Worm (Caenorhabditis elegans) whole organism, young adult: ENCODE data around the gene par-1.

Experiments used
- B0035.1 ChIP-seq: sonication (generic microtip); optimal IDR thresholded peaks from 2 replicates; lab custom pipeline; 2016; ENCODE audit warnings: missing genetic modification characterization, mild to moderate bottlenecking, missing compliant biosample characterization, missing genotype, missing genetic modification reagents
- B0261.1 ChIP-seq: sonication (generic microtip); optimal IDR thresholded peaks from 2 replicates; lab custom pipeline; 2016; ENCODE audit warnings: mild to moderate bottlenecking, missing genetic modification characterization, moderate library complexity, missing compliant biosample characterization
- B0336.3 ChIP-seq: fragments of 200-800 bp; sonication (Bioruptor generic); IDR thresholded peaks from 2 replicates; pipeline ENCODE4 v1.3.6; 2022; ENCODE audit warnings: missing genetic modification characterization, missing compliant biosample characterization
- C17E4.6 ChIP-seq: fragments of 200-800 bp; sonication (Bioruptor generic); IDR thresholded peaks from 2 replicates; pipeline ENCODE4 v1.3.6; 2022; ENCODE audit warnings: missing genetic modification reagents, missing genetic modification characterization, missing compliant biosample characterization
- F39B2.1 ChIP-seq: fragments of 200-800 bp; sonication (Bioruptor generic); IDR thresholded peaks from 2 replicates; pipeline ENCODE4 v1.3.6; 2022; ENCODE audit warnings: missing genetic modification reagents, missing genetic modification characterization, missing compliant biosample characterization
- F52B5.7 ChIP-seq: sonication (generic microtip); optimal IDR thresholded peaks from 2 replicates; lab custom pipeline; 2016; ENCODE audit warnings: mild to moderate bottlenecking, missing genetic modification characterization, missing compliant biosample characterization
- K11D2.4 ChIP-seq: fragments of 200-800 bp; sonication (Bioruptor generic); IDR thresholded peaks from 2 replicates; pipeline ENCODE4 v1.3.6; 2022; ENCODE audit warnings: missing genetic modification reagents, missing genetic modification characterization, missing compliant biosample characterization
- K12H6.12 ChIP-seq: fragments of 200-800 bp; sonication (Bioruptor generic); optimal IDR thresholded peaks from 2 replicates; lab custom pipeline; 2018; ENCODE audit warnings: mild to moderate bottlenecking, missing genetic modification characterization, missing compliant biosample characterization
- T07F8.4 ChIP-seq: sonication (generic microtip); optimal IDR thresholded peaks from 2 replicates; lab custom pipeline; 2016; ENCODE audit warnings: mild to moderate bottlenecking, missing genetic modification characterization, moderate library complexity, missing compliant biosample characterization
- Y53F4B.3 ChIP-seq: fragments of 200-800 bp; sonication (Bioruptor generic); IDR thresholded peaks from 2 replicates; pipeline ENCODE4 v1.3.6; 2022; ENCODE audit warnings: missing genetic modification reagents, missing genetic modification characterization, missing compliant biosample characterization
- Y53G8AR.9 ChIP-seq: fragments of 200-800 bp; sonication (Bioruptor generic); conservative IDR thresholded peaks from 2 replicates; pipeline ENCODE4 v1.3.6; 2022; ENCODE audit warnings: missing genetic modification reagents, missing genetic modification characterization, missing compliant biosample characterization
- Y56A3A.18 ChIP-seq: fragments of 200-800 bp; sonication (Bioruptor generic); IDR thresholded peaks from 2 replicates; pipeline ENCODE4 v1.3.6; 2022; ENCODE audit warnings: missing genetic modification reagents, missing genetic modification characterization, missing compliant biosample characterization
- Y95B8A.8 ChIP-seq: fragments of 200-800 bp; sonication (Bioruptor generic); IDR thresholded peaks from 2 replicates; pipeline ENCODE4 v1.3.6; 2022; ENCODE audit warnings: missing genetic modification reagents, missing genetic modification characterization, missing compliant biosample characterization
- akir-1 ChIP-seq: fragments of 200-800 bp; sonication (Bioruptor generic); optimal IDR thresholded peaks from 2 replicates; lab custom pipeline; 2018; ENCODE audit warnings: mild to moderate bottlenecking, missing genetic modification characterization, moderate library complexity, missing compliant biosample characterization
- aptf-3 ChIP-seq: fragments of 200-800 bp; sonication (Bioruptor generic); IDR thresholded peaks from 2 replicates; pipeline ENCODE4 v1.3.6; 2022; ENCODE audit warnings: missing genetic modification characterization, missing compliant biosample characterization
- athp-1 ChIP-seq: sonication (generic microtip); optimal IDR thresholded peaks from 2 replicates; lab custom pipeline; 2017; ENCODE audit warnings: mild to moderate bottlenecking, missing genetic modification characterization, missing compliant biosample characterization
- attf-3 ChIP-seq: fragments of 200-800 bp; sonication (Bioruptor generic); conservative IDR thresholded peaks from 2 replicates; pipeline ENCODE4 v1.3.6; 2022; ENCODE audit warnings: missing genetic modification reagents, missing genetic modification characterization, missing compliant biosample characterization
- bed-1 ChIP-seq: fragments of 200-800 bp; sonication (Bioruptor generic); IDR thresholded peaks from 2 replicates; pipeline ENCODE4 v1.3.6; 2022; ENCODE audit warnings: missing genetic modification reagents, missing genetic modification characterization, missing compliant biosample characterization
- cebp-1 ChIP-seq, 2 experiments: fragments of 200-800 bp in 1 of 2; sonication (Bioruptor generic) in 1 of 2; sonication (generic microtip) in 1 of 2; IDR thresholded peaks in 1 of 2; optimal IDR thresholded peaks in 1 of 2; 2 replicates each; pipeline versions ENCODE4 v1.3.6 to Lab custom; 2017 to 2022; ENCODE audit warnings: missing compliant biosample characterization in 2 of 2, missing genetic modification characterization in 2 of 2, mild to moderate bottlenecking in 1 of 2, missing genetic modification reagents in 1 of 2, moderate library complexity in 1 of 2
- cebp-2 ChIP-seq: fragments of 200-800 bp; sonication (Bioruptor generic); IDR thresholded peaks from 2 replicates; pipeline ENCODE4 v1.3.6; 2022; ENCODE audit warnings: missing genetic modification characterization, missing compliant biosample characterization
- ceh-40 ChIP-seq: fragments of 200-800 bp; sonication (Bioruptor generic); IDR thresholded peaks from 2 replicates; pipeline ENCODE4 v1.3.6; 2022; ENCODE audit warnings: missing genetic modification characterization, missing compliant biosample characterization
- dpff-1 ChIP-seq: sonication (generic microtip); optimal IDR thresholded peaks from 2 replicates; lab custom pipeline; 2017; ENCODE audit warnings: mild to moderate bottlenecking, missing genetic modification characterization, missing compliant biosample characterization
- egl-18 ChIP-seq: fragments of 200-800 bp; sonication (Bioruptor generic); IDR thresholded peaks from 2 replicates; pipeline ENCODE4 v1.3.6; 2022; ENCODE audit warnings: missing genetic modification reagents, missing genetic modification characterization, missing compliant biosample characterization
- ekl-4 ChIP-seq: fragments of 200-800 bp; sonication (Bioruptor generic); IDR thresholded peaks from 2 replicates; pipeline ENCODE4 v1.3.6; 2022; ENCODE audit warnings: missing genetic modification reagents, missing genetic modification characterization, missing compliant biosample characterization
- ets-4 ChIP-seq: fragments of 200-800 bp; sonication (Bioruptor generic); optimal IDR thresholded peaks from 2 replicates; lab custom pipeline; 2018; ENCODE audit warnings: mild to moderate bottlenecking, missing genetic modification characterization, missing compliant biosample characterization
- gei-17 ChIP-seq: fragments of 200-800 bp; sonication (Bioruptor generic); optimal IDR thresholded peaks from 2 replicates; lab custom pipeline; 2018; ENCODE audit warnings: mild to moderate bottlenecking, missing genetic modification characterization, missing compliant biosample characterization
- him-1 ChIP-seq: sonication (generic microtip); optimal IDR thresholded peaks from 2 replicates; lab custom pipeline; 2016; ENCODE audit warnings: missing genotype, missing genetic modification reagents, missing genetic modification characterization, missing compliant biosample characterization
- hlh-12 ChIP-seq: sonication (generic microtip); optimal IDR thresholded peaks from 2 replicates; lab custom pipeline; 2016; ENCODE audit warnings: missing genetic modification characterization, missing compliant biosample characterization
- hlh-26 ChIP-seq: fragments of 200-800 bp; sonication (Bioruptor generic); conservative IDR thresholded peaks from 2 replicates; pipeline ENCODE4 v1.3.6; 2022; ENCODE audit warnings: missing genetic modification reagents, missing genetic modification characterization, missing compliant biosample characterization
- hrde-1 ChIP-seq: sonication (generic microtip); optimal IDR thresholded peaks from 2 replicates; lab custom pipeline; 2016; ENCODE audit warnings: missing genetic modification characterization, mild to moderate bottlenecking, missing compliant biosample characterization, moderate library complexity, missing genotype, missing genetic modification reagents, borderline replicate concordance
- lin-54 ChIP-seq: fragments of 200-800 bp; sonication (Bioruptor generic); optimal IDR thresholded peaks from 2 replicates; lab custom pipeline; 2018; ENCODE audit warnings: mild to moderate bottlenecking, missing genetic modification characterization, missing compliant biosample characterization
- lir-1 ChIP-seq: fragments of 200-800 bp; sonication (Bioruptor generic); conservative IDR thresholded peaks from 2 replicates; pipeline ENCODE4 v1.3.6; 2022; ENCODE audit warnings: missing genetic modification reagents, missing genetic modification characterization, missing compliant biosample characterization
- lsy-27 ChIP-seq: sonication (generic microtip); optimal IDR thresholded peaks from 2 replicates; lab custom pipeline; 2017; ENCODE audit warnings: missing genetic modification characterization, mild to moderate bottlenecking, missing compliant biosample characterization, antibody characterized with exemption, missing genotype, borderline replicate concordance; ENCODE audit not compliant: insufficient read depth
- madf-6 ChIP-seq: fragments of 200-800 bp; sonication (Bioruptor generic); IDR thresholded peaks from 2 replicates; pipeline ENCODE4 v1.3.6; 2022; ENCODE audit warnings: missing genetic modification reagents, missing genetic modification characterization, missing compliant biosample characterization
- mxl-1 ChIP-seq: sonication (generic microtip); optimal IDR thresholded peaks from 2 replicates; lab custom pipeline; 2016; ENCODE audit warnings: missing genetic modification characterization, missing compliant biosample characterization
- nfya-1 ChIP-seq: sonication (generic microtip); optimal IDR thresholded peaks from 2 replicates; lab custom pipeline; 2017; ENCODE audit warnings: antibody characterized with exemption, missing compliant biosample characterization, missing genetic modification characterization, borderline replicate concordance; ENCODE audit not compliant: insufficient read depth
- nfyb-1 ChIP-seq: fragments of 200-800 bp; sonication (Bioruptor generic); IDR thresholded peaks from 2 replicates; pipeline ENCODE4 v1.3.6; 2022; ENCODE audit warnings: missing genetic modification reagents, missing genetic modification characterization, missing compliant biosample characterization
- nhr-179 ChIP-seq: sonication (generic microtip); optimal IDR thresholded peaks from 2 replicates; lab custom pipeline; 2016; ENCODE audit warnings: mild to moderate bottlenecking, missing genetic modification characterization, missing compliant biosample characterization
- nhr-80 ChIP-seq: sonication (generic microtip); optimal IDR thresholded peaks from 2 replicates; lab custom pipeline; 2016; ENCODE audit warnings: missing genetic modification characterization, missing compliant biosample characterization
- nhr-90 ChIP-seq: sonication (generic microtip); optimal IDR thresholded peaks from 2 replicates; lab custom pipeline; 2016; ENCODE audit warnings: missing genotype, mild to moderate bottlenecking, missing genetic modification characterization, missing compliant biosample characterization
- pbrm-1 ChIP-seq: fragments of 200-800 bp; sonication (Bioruptor generic); IDR thresholded peaks from 2 replicates; pipeline ENCODE4 v1.3.6; 2022; ENCODE audit warnings: missing genetic modification reagents, missing genetic modification characterization, missing compliant biosample characterization
- pha-4 ChIP-seq: fragments of 150-350 bp; sonication (generic microtip); optimal IDR thresholded peaks from 2 replicates; lab custom pipeline; 2014; ENCODE audit warnings: missing biosample characterization, missing genetic modification reagents, missing genetic modification characterization
- snpc-1.1 ChIP-seq: sonication (generic microtip); optimal IDR thresholded peaks from 2 replicates; lab custom pipeline; 2017; ENCODE audit warnings: missing genetic modification characterization, mild to moderate bottlenecking, missing compliant biosample characterization, antibody characterized with exemption, moderate library complexity, missing genotype, missing genetic modification reagents; ENCODE audit not compliant: insufficient read depth
- snpc-3.4 ChIP-seq: sonication (generic microtip); optimal IDR thresholded peaks from 2 replicates; lab custom pipeline; 2017; ENCODE audit warnings: missing genetic modification characterization, mild to moderate bottlenecking, missing compliant biosample characterization, antibody characterized with exemption, moderate library complexity, missing genotype, missing genetic modification reagents
- somi-1 ChIP-seq: fragments of 200-800 bp; sonication (Bioruptor generic); optimal IDR thresholded peaks from 2 replicates; lab custom pipeline; 2018; ENCODE audit warnings: mild to moderate bottlenecking, missing genetic modification characterization, missing compliant biosample characterization
- tbp1 ChIP-seq: fragments of 200-800 bp; sonication (Bioruptor generic); optimal IDR thresholded peaks from 2 replicates; lab custom pipeline; 2018; ENCODE audit warnings: mild to moderate bottlenecking, missing genetic modification characterization, missing compliant biosample characterization
- ztf-22 ChIP-seq: fragments of 200-800 bp; sonication (Bioruptor generic); optimal IDR thresholded peaks from 2 replicates; lab custom pipeline; 2018; ENCODE audit warnings: mild to moderate bottlenecking, missing genetic modification characterization, moderate library complexity, missing compliant biosample characterization
- ztf-25 ChIP-seq: fragments of 200-800 bp; sonication (Bioruptor generic); IDR thresholded peaks from 2 replicates; pipeline ENCODE4 v1.3.6; 2022; ENCODE audit warnings: missing genetic modification reagents, missing genetic modification characterization, missing compliant biosample characterization

par-1 gene

DNA sequence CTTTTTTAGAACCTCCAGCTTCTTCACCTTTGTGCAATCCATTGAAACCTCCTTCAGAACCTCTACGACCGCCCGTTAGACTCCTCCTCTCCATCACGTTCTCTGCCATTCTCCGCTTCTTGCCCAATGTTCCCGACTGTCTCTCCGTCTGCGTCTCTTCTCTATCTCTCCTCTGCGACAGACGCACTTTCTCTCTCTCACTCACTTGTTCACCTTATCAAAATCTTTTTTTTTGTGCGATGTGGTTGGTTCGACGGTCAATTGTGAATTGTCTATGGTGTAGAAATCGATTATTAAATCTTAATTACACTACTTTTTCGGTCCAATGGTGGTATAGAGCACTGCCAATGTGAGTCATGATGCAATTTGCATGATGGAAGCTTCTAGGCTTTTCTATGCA is 48.3 kb upstream of the par-1 start, which contains the start of gene atfs-1 (continued):
- TF ChIP-seq ztf-22 (GFP tag; lab: Kevin White, UChicago), result no peak
- TF ChIP-seq ets-4 (GFP tag; lab: Kevin White, UChicago), result peak; percentile 15
- TF ChIP-seq attf-3, result no peak
- TF ChIP-seq akir-1 (GFP tag; lab: Kevin White, UChicago), result no peak
- TF ChIP-seq madf-6, result no peak
- no peak for TF ChIP-seq T07F8.4 (tag; lab: Kevin White, UChicago)
- TF ChIP-seq C17E4.6 (GFP tag; lab: Robert Waterston, UW), result no peak
- no peak for TF ChIP-seq cebp-2 (GFP tag; lab: Robert Waterston, UW)
- TF ChIP-seq ztf-25 (GFP tag; lab: Robert Waterston, UW), result no peak
- TF ChIP-seq snpc-3.4 (tag; lab: Kevin White, UChicago), result no peak
- TF ChIP-seq lin-54 (GFP tag; lab: Kevin White, UChicago), result no peak
- no peak for TF ChIP-seq F39B2.1 (GFP tag; lab: Robert Waterston, UW)
- no peak for TF ChIP-seq dpff-1 (tag; lab: Kevin White, UChicago)
- peak; percentile 97 for TF ChIP-seq nhr-80
- TF ChIP-seq snpc-1.1 (tag; lab: Kevin White, UChicago), result no peak
- no peak for TF ChIP-seq gei-17 (GFP tag; lab: Kevin White, UChicago)
- TF ChIP-seq mxl-1 (tag; lab: Kevin White, UChicago), result no peak
- TF ChIP-seq lsy-27, result no peak
- no peak for TF ChIP-seq him-1 (tag; lab: Kevin White, UChicago)
- 0 out of 2 replicates have a peak, but pooled peaks have one; percentile 27 for TF ChIP-seq Y53G8AR.9 (GFP tag; lab: Robert Waterston, UW)
- TF ChIP-seq B0261.1 (tag; lab: Kevin White, UChicago), result no peak
- TF ChIP-seq lir-1, result no peak
- no peak for TF ChIP-seq aptf-3 (GFP tag; lab: Robert Waterston, UW)
- TF ChIP-seq B0336.3 (GFP tag; lab: Robert Waterston, UW), result peak; percentile 52; the same call in 1 of the 2 replicates
- TF ChIP-seq nhr-179 (tag; lab: Kevin White, UChicago), result no peak
- TF ChIP-seq hlh-26 (GFP tag; lab: Robert Waterston, UW), result no peak
- no peak for TF ChIP-seq hrde-1 (tag; lab: Kevin White, UChicago)
- no peak for TF ChIP-seq Y53F4B.3 (GFP tag; lab: Robert Waterston, UW)
- no peak for TF ChIP-seq nfya-1 (tag; lab: Kevin White, UChicago)
- TF ChIP-seq bed-1 (GFP tag; lab: Robert Waterston, UW), result no peak
- TF ChIP-seq Y95B8A.8 (GFP tag; lab: Robert Waterston, UW), result no peak
- no peak for TF ChIP-seq B0035.1 (tag; lab: Kevin White, UChicago)
- TF ChIP-seq athp-1 (tag; lab: Kevin White, UChicago), result no peak
- TF ChIP-seq nhr-90 (tag; lab: Kevin White, UChicago), result no peak
- TF ChIP-seq Y56A3A.18 (GFP tag; lab: Robert Waterston, UW), result no peak
- TF ChIP-seq ekl-4 (GFP tag; lab: Robert Waterston, UW), result peak; percentile 71; the same call in 1 of the 2 replicates
- TF ChIP-seq ceh-40, result no peak
- TF ChIP-seq somi-1, result no peak
- TF ChIP-seq tbp1 (GFP tag; lab: Kevin White, UChicago), result no peak
- TF ChIP-seq cebp-1 (GFP tag; IDR thresholded peaks at IDR 0.05; lab: Robert Waterston, UW), result peak; percentile 58; the same call in 1 of the 2 replicates
- TF ChIP-seq cebp-1 (tag; optimal IDR thresholded peaks at IDR 0.05; lab: Kevin White, UChicago), result peak; percentile 79
- TF ChIP-seq F52B5.7 (tag; lab: Kevin White, UChicago), result no peak
- peak; percentile 59; the same call in 1 of the 2 replicates for TF ChIP-seq pbrm-1
- TF ChIP-seq nfyb-1 (GFP tag; lab: Robert Waterston, UW), result no peak
- no peak for TF ChIP-seq K11D2.4
- TF ChIP-seq pha-4 (tag; lab: Kevin White, UChicago), result no peak
- TF ChIP-seq hlh-12 (tag; lab: Kevin White, UChicago), result no peak
- TF ChIP-seq egl-18 (GFP tag; lab: Robert Waterston, UW), result no peak
- no peak for TF ChIP-seq K12H6.12 (tag; lab: Kevin White, UChicago)
